Fruit fly (Drosophila melanogaster) whole organism, embryonic: ENCODE data around the gene mib1.

Experiments used
- B-H2 ChIP-seq: fragments of 200-800 bp; sonication (Bioruptor generic); optimal IDR thresholded peaks from 2 replicates; lab custom pipeline; 2018; ENCODE audit warnings: missing biosample characterization, mild to moderate bottlenecking, missing genetic modification characterization
- CG11504 ChIP-seq: fragments of 200-800 bp; sonication (Bioruptor generic); optimal IDR thresholded peaks from 3 replicates; lab custom pipeline; 2019; ENCODE audit warnings: missing biosample characterization, mild to moderate bottlenecking, missing genetic modification characterization, moderate library complexity
- CG11560 ChIP-seq: fragments of 200-800 bp; sonication (Bioruptor generic); IDR thresholded peaks from 3 replicates; pipeline ENCODE4 v1.3.6; 2022; ENCODE audit warnings: missing biosample characterization, missing genetic modification characterization
- CG12155 ChIP-seq: fragments of 200-800 bp; sonication (Bioruptor generic); optimal IDR thresholded peaks from 3 replicates; lab custom pipeline; 2016; ENCODE audit warnings: missing biosample characterization, missing genetic modification characterization
- CG13287 ChIP-seq: fragments of 200-800 bp; sonication (Bioruptor generic); IDR thresholded peaks from 2 replicates; pipeline ENCODE4 v1.3.6; 2022; ENCODE audit warnings: missing biosample characterization, missing genetic modification characterization; ENCODE audit not compliant: partially characterized antibody
- CG13894 ChIP-seq: fragments of 200-800 bp; sonication (Bioruptor generic); optimal IDR thresholded peaks from 3 replicates; lab custom pipeline; 2018; ENCODE audit warnings: missing biosample characterization, mild to moderate bottlenecking, missing genetic modification characterization, moderate library complexity
- CG14014 ChIP-seq: fragments of 200-800 bp; sonication (Bioruptor generic); IDR thresholded peaks from 2 replicates; pipeline ENCODE4 v1.3.6; 2022; ENCODE audit warnings: missing biosample characterization, missing genetic modification characterization
- CG14710 ChIP-seq: fragments of 200-800 bp; sonication (Bioruptor generic); optimal IDR thresholded peaks from 3 replicates; lab custom pipeline; 2019; ENCODE audit warnings: missing biosample characterization, mild to moderate bottlenecking, missing genetic modification characterization, moderate library complexity
- CG2120 ChIP-seq: fragments of 200-800 bp; sonication (Bioruptor generic); optimal IDR thresholded peaks from 3 replicates; lab custom pipeline; 2016; ENCODE audit warnings: missing biosample characterization, missing genetic modification characterization
- CG2199 ChIP-seq: fragments of 200-800 bp; sonication (Bioruptor generic); IDR thresholded peaks from 3 replicates; pipeline ENCODE4 v1.3.6; 2022; ENCODE audit warnings: missing biosample characterization, missing genetic modification characterization
- CG3065 ChIP-seq: fragments of 200-800 bp; sonication (Bioruptor generic); optimal IDR thresholded peaks from 2 replicates; lab custom pipeline; 2016; ENCODE audit warnings: missing biosample characterization, missing genetic modification characterization
- CG34422 ChIP-seq: fragments of 200-800 bp; sonication (Bioruptor generic); IDR thresholded peaks from 3 replicates; pipeline ENCODE4 v1.3.6; 2022; ENCODE audit warnings: missing biosample characterization, missing genetic modification characterization
- CG7839 ChIP-seq: fragments of 200-800 bp; sonication (Bioruptor generic); optimal IDR thresholded peaks from 3 replicates; lab custom pipeline; 2018; ENCODE audit warnings: missing biosample characterization, mild to moderate bottlenecking, missing genetic modification characterization, moderate library complexity
- CG8281 ChIP-seq: fragments of 200-800 bp; sonication (Bioruptor generic); optimal IDR thresholded peaks from 2 replicates; lab custom pipeline; 2018; ENCODE audit warnings: missing biosample characterization, mild to moderate bottlenecking, missing genetic modification characterization, moderate library complexity
- CG8388 ChIP-seq: fragments of 200-800 bp; sonication (Bioruptor generic); optimal IDR thresholded peaks from 2 replicates; lab custom pipeline; 2019; ENCODE audit warnings: missing biosample characterization, mild to moderate bottlenecking, missing genetic modification characterization, moderate library complexity
- CG8924 ChIP-seq: fragments of 200-800 bp; optimal IDR thresholded peaks from 3 replicates; lab custom pipeline; 2019; ENCODE audit warnings: missing biosample characterization, mild to moderate bottlenecking, missing genetic modification characterization, moderate library complexity
- D19B ChIP-seq: fragments of 200-800 bp; sonication (Bioruptor generic); optimal IDR thresholded peaks from 2 replicates; lab custom pipeline; 2017; ENCODE audit warnings: missing biosample characterization, mild to moderate bottlenecking, missing genetic modification characterization
- Dip2 ChIP-seq: fragments of 200-800 bp; sonication (Bioruptor generic); IDR thresholded peaks from 2 replicates; pipeline ENCODE4 v1.3.6; 2022; ENCODE audit warnings: missing biosample characterization, missing genetic modification characterization
- Drgx ChIP-seq: fragments of 200-800 bp; sonication (Bioruptor generic); IDR thresholded peaks from 2 replicates; pipeline ENCODE4 v1.3.6; 2022; ENCODE audit warnings: missing biosample characterization, missing genetic modification characterization
- Ets65A ChIP-seq: fragments of 200-800 bp; sonication (Bioruptor generic); peaks from one replicate; lab custom pipeline; 2016; ENCODE audit warnings: missing biosample characterization, missing genetic modification characterization
- Hr51 ChIP-seq, 2 experiments: fragments of 200-800 bp; sonication (Bioruptor generic); optimal IDR thresholded peaks; 2 replicates in 1 of 2; 3 replicates in 1 of 2; lab custom pipeline; 2016 to 2018; ENCODE audit warnings: missing biosample characterization in 2 of 2, missing genetic modification characterization in 2 of 2, mild to moderate bottlenecking in 1 of 2, moderate library complexity in 1 of 2
- Jarid2 ChIP-seq: fragments of 200-800 bp; sonication (Bioruptor generic); optimal IDR thresholded peaks from 3 replicates; lab custom pipeline; 2017; ENCODE audit warnings: mild to moderate bottlenecking, missing biosample characterization, missing genetic modification reagents, missing genetic modification characterization
- MBD-R2 ChIP-seq: fragments of 200-800 bp; sonication (Bioruptor generic); IDR thresholded peaks from 2 replicates; pipeline ENCODE4 v1.3.6; 2022; ENCODE audit warnings: missing biosample characterization, missing genetic modification characterization
- MTF-1 ChIP-seq: fragments of 200-800 bp; sonication (Bioruptor generic); optimal IDR thresholded peaks from 2 replicates; lab custom pipeline; 2018; ENCODE audit warnings: missing biosample characterization, mild to moderate bottlenecking, missing genetic modification characterization, borderline replicate concordance
- Med ChIP-seq: fragments of 200-800 bp; sonication (Bioruptor generic); peaks from one replicate; lab custom pipeline; 2016; ENCODE audit warnings: missing biosample characterization, missing genetic modification characterization, mild to moderate bottlenecking, inconsistent platforms, moderate library complexity
- Pdp1 ChIP-seq, 2 experiments: fragments of 200-800 bp; sonication (Bioruptor generic); optimal IDR thresholded peaks; 3 replicates each; lab custom pipeline; 2016; ENCODE audit warnings: missing biosample characterization in 2 of 2, missing genetic modification characterization in 2 of 2, mild to moderate bottlenecking in 1 of 2, moderate library complexity in 1 of 2
- Rfx ChIP-seq: fragments of 200-800 bp; sonication (Bioruptor generic); IDR thresholded peaks from 2 replicates; pipeline ENCODE4 v1.3.6; 2022; ENCODE audit warnings: missing biosample characterization, missing genetic modification characterization
- Sox102F ChIP-seq: fragments of 200-800 bp; sonication (Bioruptor generic); optimal IDR thresholded peaks from 2 replicates; lab custom pipeline; 2018; ENCODE audit warnings: missing biosample characterization, mild to moderate bottlenecking, missing genetic modification characterization, moderate library complexity
- Trl ChIP-seq, 3 experiments: fragments of >200 bp in 2 of 3; fragments of 200-800 bp in 1 of 3; sonication (Bioruptor generic) in 1 of 3; optimal IDR thresholded peaks; 2 replicates in 1 of 3; 3 replicates in 2 of 3; lab custom pipeline; 2016 to 2017; ENCODE audit warnings: missing biosample characterization in 1 of 3, missing genetic modification characterization in 1 of 3
- abd-A ChIP-seq: fragments of 200-800 bp; sonication (Bioruptor generic); optimal IDR thresholded peaks from 3 replicates; lab custom pipeline; 2019; ENCODE audit warnings: missing biosample characterization, mild to moderate bottlenecking, missing genetic modification characterization, moderate library complexity
- bsh ChIP-seq, 2 experiments: fragments of 200-800 bp; sonication (Bioruptor generic); optimal IDR thresholded peaks; 2 replicates each; lab custom pipeline; 2017 to 2018; ENCODE audit warnings: mild to moderate bottlenecking in 2 of 2, missing biosample characterization in 2 of 2, missing genetic modification characterization in 2 of 2, moderate library complexity in 1 of 2
- chinmo ChIP-seq: fragments of 200-800 bp; sonication (Bioruptor generic); IDR thresholded peaks from 4 replicates; pipeline ENCODE4 v1.3.6; 2022; ENCODE audit warnings: missing biosample characterization, missing genetic modification characterization; ENCODE audit not compliant: partially characterized antibody
- da ChIP-seq: fragments of 200-800 bp; sonication (Bioruptor generic); optimal IDR thresholded peaks from 2 replicates; lab custom pipeline; 2016; ENCODE audit warnings: missing biosample characterization, missing genetic modification characterization
- dmrt99B ChIP-seq: fragments of 200-800 bp; sonication (Bioruptor generic); optimal IDR thresholded peaks from 2 replicates; lab custom pipeline; 2018; ENCODE audit warnings: missing biosample characterization, mild to moderate bottlenecking, missing genetic modification characterization, moderate library complexity
- grn ChIP-seq: fragments of 200-800 bp; sonication (Bioruptor generic); optimal IDR thresholded peaks from 3 replicates; lab custom pipeline; 2017; ENCODE audit warnings: missing biosample characterization, missing genetic modification characterization
- lbe ChIP-seq: fragments of 200-800 bp; sonication (Bioruptor generic); optimal IDR thresholded peaks from 2 replicates; lab custom pipeline; 2016; ENCODE audit warnings: missing biosample characterization, mild to moderate bottlenecking, missing genetic modification characterization
- lilli ChIP-seq: fragments of 200-800 bp; sonication (Bioruptor generic); optimal IDR thresholded peaks from 3 replicates; lab custom pipeline; 2016; ENCODE audit warnings: missing biosample characterization, missing genetic modification characterization
- nom ChIP-seq: fragments of 200-800 bp; sonication (Bioruptor generic); optimal IDR thresholded peaks from 2 replicates; lab custom pipeline; 2017; ENCODE audit warnings: missing biosample characterization, missing genetic modification characterization, mild to moderate bottlenecking, moderate library complexity, missing genetic modification reagents
- oc ChIP-seq: fragments of 200-800 bp; sonication (Bioruptor generic); optimal IDR thresholded peaks from 2 replicates; lab custom pipeline; 2018; ENCODE audit warnings: missing biosample characterization, mild to moderate bottlenecking, missing genetic modification characterization, moderate library complexity
- org-1 ChIP-seq: fragments of 200-800 bp; sonication (Bioruptor generic); optimal IDR thresholded peaks from 2 replicates; lab custom pipeline; 2017; ENCODE audit warnings: missing biosample characterization, missing genetic modification characterization
- pho ChIP-seq: fragments of 200-800 bp; sonication (Bioruptor generic); optimal IDR thresholded peaks from 2 replicates; lab custom pipeline; 2016; ENCODE audit warnings: missing biosample characterization, missing genetic modification characterization
- row ChIP-seq: fragments of 200-800 bp; sonication (Bioruptor generic); IDR thresholded peaks from 3 replicates; pipeline ENCODE4 v1.3.6; 2022; ENCODE audit warnings: missing biosample characterization, missing genetic modification characterization
- sd ChIP-seq: fragments of 200-800 bp; sonication (Bioruptor generic); optimal IDR thresholded peaks from 3 replicates; lab custom pipeline; 2018; ENCODE audit warnings: missing biosample characterization, mild to moderate bottlenecking, missing genetic modification characterization, moderate library complexity
- sens ChIP-seq: fragments of 200-800 bp; sonication (Bioruptor generic); peaks from one replicate; lab custom pipeline; 2016; ENCODE audit warnings: missing biosample characterization, missing genetic modification characterization
- sqz ChIP-seq: fragments of 200-800 bp; sonication (Bioruptor generic); optimal IDR thresholded peaks from 3 replicates; lab custom pipeline; 2018; ENCODE audit warnings: missing biosample characterization, mild to moderate bottlenecking, missing genetic modification characterization
- stc ChIP-seq: fragments of 200-800 bp; sonication (Bioruptor generic); IDR thresholded peaks from 2 replicates; pipeline ENCODE4 v1.3.6; 2022; ENCODE audit warnings: missing biosample characterization, missing genetic modification characterization
- tin ChIP-seq: fragments of 200-800 bp; sonication (Bioruptor generic); optimal IDR thresholded peaks from 3 replicates; lab custom pipeline; 2016; ENCODE audit warnings: missing biosample characterization, missing genetic modification characterization
- twi ChIP-seq: fragments of 200-800 bp; optimal IDR thresholded peaks from 2 replicates; lab custom pipeline; 2019; ENCODE audit warnings: missing biosample characterization, mild to moderate bottlenecking, missing genetic modification characterization, moderate library complexity
- zfh1 ChIP-seq: fragments of 200-800 bp; sonication (Bioruptor generic); IDR thresholded peaks from 3 replicates; pipeline ENCODE4 v1.3.6; 2022; ENCODE audit warnings: missing biosample characterization, missing genetic modification characterization

Gene mib1

dm6 chr3L:16002116-16002716 lies 9.4 kb downstream of the mib1 start:
- peak; percentile 1 for TF ChIP-seq Sox102F (GFP tag; lab: Kevin White, UChicago)
- TF ChIP-seq sqz (GFP tag; lab: Kevin White, UChicago): peak; percentile 24
- TF ChIP-seq CG13894 (tag; lab: Kevin White, UChicago): peak; percentile 4
- TF ChIP-seq CG8388 (GFP tag; lab: Kevin White, UChicago): no peak
- TF ChIP-seq bsh (GFP tag; optimal IDR thresholded peaks at IDR 0.05; lab: Kevin White, UChicago): peak in 1 of 2 experiments; percentile 78
- TF ChIP-seq Med (GFP tag; lab: Kevin White, UChicago): peak; percentile 72
- peak; percentile 6 for TF ChIP-seq CG7839 (tag; lab: Kevin White, UChicago)
- peak; percentile 6 for TF ChIP-seq sd (tag; lab: Kevin White, UChicago)
- TF ChIP-seq MBD-R2 (GFP tag; lab: Robert Waterston, UW): no peak
- TF ChIP-seq sens (GFP tag; lab: Kevin White, UChicago): peak; percentile 77
- no peak for TF ChIP-seq CG13287 (GFP tag; lab: Robert Waterston, UW)
- 0 out of 3 replicates have a peak, but pooled peaks have one; percentile 10 for TF ChIP-seq row (GFP tag; lab: Robert Waterston, UW)
- TF ChIP-seq stc (GFP tag; lab: Robert Waterston, UW): 0 out of 2 replicates have a peak, but pooled peaks have one; percentile 25
- no peak for TF ChIP-seq CG14014
- peak; percentile 98 for TF ChIP-seq CG8281 (tag; lab: Kevin White, UChicago)
- TF ChIP-seq tin (GFP tag; lab: Kevin White, UChicago): no peak
- peak; percentile 19 for TF ChIP-seq CG8924
- no peak for TF ChIP-seq CG14710 (tag; lab: Kevin White, UChicago)
- TF ChIP-seq CG11560 (tag; lab: Robert Waterston, UW): no peak
- TF ChIP-seq zfh1 (GFP tag; lab: Robert Waterston, UW): no peak
- TF ChIP-seq CG12155: no peak
- peak; percentile 5 for TF ChIP-seq dmrt99B (tag; lab: Kevin White, UChicago)
- no peak for TF ChIP-seq Dip2 (GFP tag; lab: Robert Waterston, UW)
- TF ChIP-seq CG11504 (tag; lab: Kevin White, UChicago): no peak
- TF ChIP-seq nom: peak; percentile 71
- TF ChIP-seq CG2120: peak; percentile 8
- no peak for TF ChIP-seq Ets65A (GFP tag; lab: Kevin White, UChicago)
- peak; percentile 14 for TF ChIP-seq abd-A (tag; lab: Kevin White, UChicago)
- TF ChIP-seq chinmo (GFP tag; lab: Robert Waterston, UW): 0 out of 4 replicates have a peak, but pooled peaks have one; percentile 17
- TF ChIP-seq MTF-1: no peak
- TF ChIP-seq B-H2 (GFP tag; lab: Kevin White, UChicago): peak; percentile 32
- TF ChIP-seq grn (GFP tag; lab: Kevin White, UChicago): no peak
- no peak for TF ChIP-seq D19B (GFP tag; lab: Kevin White, UChicago)
- peak; percentile 29; the same call in 1 of the 2 replicates for TF ChIP-seq Drgx (GFP tag; lab: Robert Waterston, UW)
- TF ChIP-seq CG2199: no peak
- TF ChIP-seq Trl (optimal IDR thresholded peaks at IDR 0.05; lab: Kevin White, UChicago): peak in 1 of 2 experiments; percentile 18
- TF ChIP-seq Trl (GFP tag; optimal IDR thresholded peaks at IDR 0.05; lab: Kevin White, UChicago): no peak
- peak; percentile 1 for TF ChIP-seq lilli (GFP tag; lab: Kevin White, UChicago)
- TF ChIP-seq Pdp1 (GFP tag; optimal IDR thresholded peaks at IDR 0.05; lab: Kevin White, UChicago): peak in 1 of 2 experiments; percentile 10
- no peak for TF ChIP-seq Jarid2
- no peak for TF ChIP-seq CG34422
- no peak for TF ChIP-seq twi
- 0 out of 2 replicates have a peak, but pooled peaks have one; percentile 14 for TF ChIP-seq Rfx (GFP tag; lab: Robert Waterston, UW)
- TF ChIP-seq lbe (GFP tag; lab: Kevin White, UChicago): no peak
- TF ChIP-seq org-1 (GFP tag; lab: Kevin White, UChicago): no peak
- TF ChIP-seq da: no peak
- TF ChIP-seq Hr51 (GFP tag; optimal IDR thresholded peaks at IDR 0.05; lab: Kevin White, UChicago): peak in 1 of 2 experiments; percentile 25
- TF ChIP-seq pho (GFP tag; lab: Kevin White, UChicago): no peak
- no peak for TF ChIP-seq CG3065 (GFP tag; lab: Kevin White, UChicago)
- TF ChIP-seq oc (tag; lab: Kevin White, UChicago): peak; percentile 28
